Worm (Caenorhabditis elegans): ENCODE measurements around the gene C08B6.10.

C08B6.10 gene

DNA sequence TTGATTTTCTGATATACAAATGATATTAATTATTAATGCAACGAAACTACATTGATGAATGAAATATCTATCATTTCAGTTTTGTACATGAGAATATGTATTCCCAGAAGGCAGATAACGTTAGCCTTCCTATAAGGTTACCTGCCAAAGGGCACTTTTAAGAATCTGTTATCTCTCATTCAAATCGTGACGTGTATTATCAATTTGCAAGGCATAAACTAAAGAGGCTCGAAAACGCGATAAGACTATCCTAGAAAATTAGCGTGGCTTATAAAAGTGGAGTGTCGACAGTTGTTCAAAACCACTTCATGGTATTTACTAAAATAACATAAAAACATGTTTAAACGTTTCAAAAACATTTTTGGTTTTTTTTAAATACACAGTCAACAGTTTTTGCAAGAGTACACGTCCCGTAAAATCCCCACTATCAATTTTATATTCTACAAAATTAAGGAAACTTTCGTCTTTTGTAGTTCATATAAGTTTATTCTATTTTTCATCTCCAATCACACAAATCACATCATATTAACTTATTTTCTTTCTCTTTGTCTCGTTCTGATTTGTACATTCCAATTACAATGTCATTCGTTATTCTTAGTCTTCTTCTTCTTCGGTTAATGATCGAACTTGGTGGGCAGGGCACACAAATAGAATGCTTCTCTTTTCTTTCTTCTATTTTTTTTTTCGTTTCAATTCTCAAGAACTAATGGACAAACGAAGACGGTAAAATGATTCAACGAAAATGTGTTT is at the start of gene C08B6.10:
Gene C08B6.10, plus strand, starts transcription at position 700 of the 750 bp plus-strand sequence.
- TF ChIP-seq elt-3 (tag; optimal IDR thresholded peaks at IDR 0.05) (peak in 1 of 6 experiments; percentile 23), egl-27 (tag; optimal IDR thresholded peaks at IDR 0.05) (no peak), elt-2 (tag; optimal IDR thresholded peaks at IDR 0.05) (peak; percentile 34), blmp-1 (tag; optimal IDR thresholded peaks at IDR 0.05) (peak; percentile 19), hlh-17 (GFP tag; optimal IDR thresholded peaks at IDR 0.05; ENCODE audit: borderline replicate concordance) (no peak)

- no peak for TF ChIP-seq alr-1 (tag; optimal IDR thresholded peaks at IDR 0.05; ENCODE audit: borderline replicate concordance)
- TF ChIP-seq aly-2 (tag; optimal IDR thresholded peaks at IDR 0.05): no peak
- no peak for TF ChIP-seq xbp-1 (tag; optimal IDR thresholded peaks at IDR 0.05)
- TF ChIP-seq ceh-88 (GFP tag; IDR thresholded peaks at IDR 0.05): no peak
- no peak for TF ChIP-seq aha-1 (tag; optimal IDR thresholded peaks at IDR 0.05)
- no peak for TF ChIP-seq lsy-2 (tag; optimal IDR thresholded peaks at IDR 0.05)
- TF ChIP-seq pqm-1 (tag; optimal IDR thresholded peaks at IDR 0.05): no peak
- TF ChIP-seq unc-86 (tag; optimal IDR thresholded peaks at IDR 0.05): no peak
- no peak for TF ChIP-seq ceh-82 (tag; optimal IDR thresholded peaks at IDR 0.05)
- no peak for TF ChIP-seq sup-37 (GFP tag; optimal IDR thresholded peaks at IDR 0.05)
- no peak for TF ChIP-seq lin-15B (tag; optimal IDR thresholded peaks at IDR 0.05)
- no peak for TF ChIP-seq sox-4 (tag; optimal IDR thresholded peaks at IDR 0.05)
- no peak for TF ChIP-seq hpl-2 (GFP tag; optimal IDR thresholded peaks at IDR 0.05)
- TF ChIP-seq C04F5.9 (tag; optimal IDR thresholded peaks at IDR 0.05): no peak
- TF ChIP-seq C16A3.4 (tag; optimal IDR thresholded peaks at IDR 0.05): no peak
- TF ChIP-seq ceh-63 (GFP tag; optimal IDR thresholded peaks at IDR 0.05): no peak
- TF ChIP-seq pag-3 (tag; optimal IDR thresholded peaks at IDR 0.05; ENCODE audit: borderline replicate concordance, insufficient read depth): no peak
- TF ChIP-seq isw-1 (GFP tag; IDR thresholded peaks at IDR 0.05): no peak
- no peak for TF ChIP-seq hlh-4 (tag; optimal IDR thresholded peaks at IDR 0.05)
These were observed 47.1 kb upstream of the C08B6.10 start, which contains the start of gene R04B5.1 for ce11 chrV:10078244-10078643. Gene R04B5.1 (minus strand): TSS chrV:10078344.

DNA sequence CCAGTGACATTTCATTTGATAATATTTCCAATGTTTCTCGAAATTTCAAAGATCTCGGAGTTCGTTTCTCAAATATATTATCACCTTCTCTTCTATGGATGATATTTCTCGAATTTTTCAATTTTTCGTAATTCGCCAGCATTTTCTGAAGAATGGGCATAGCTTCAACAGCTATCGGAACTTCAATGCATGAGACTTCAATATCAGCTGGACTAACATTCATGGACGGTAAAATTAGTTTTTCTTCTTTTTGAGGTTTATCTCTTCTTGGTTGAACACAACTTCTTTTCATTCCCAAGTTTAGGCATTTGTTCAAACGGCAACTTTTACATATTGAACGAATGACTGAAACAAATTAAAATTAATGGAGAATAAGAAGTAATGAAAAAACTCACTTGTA is 44.4 kb upstream of the C08B6.10 start:
- TF ChIP-seq C34B4.2 (tag; optimal IDR thresholded peaks at IDR 0.05) (no peak), mab-9 (GFP tag; IDR thresholded peaks at IDR 0.05) (no peak)

DNA sequence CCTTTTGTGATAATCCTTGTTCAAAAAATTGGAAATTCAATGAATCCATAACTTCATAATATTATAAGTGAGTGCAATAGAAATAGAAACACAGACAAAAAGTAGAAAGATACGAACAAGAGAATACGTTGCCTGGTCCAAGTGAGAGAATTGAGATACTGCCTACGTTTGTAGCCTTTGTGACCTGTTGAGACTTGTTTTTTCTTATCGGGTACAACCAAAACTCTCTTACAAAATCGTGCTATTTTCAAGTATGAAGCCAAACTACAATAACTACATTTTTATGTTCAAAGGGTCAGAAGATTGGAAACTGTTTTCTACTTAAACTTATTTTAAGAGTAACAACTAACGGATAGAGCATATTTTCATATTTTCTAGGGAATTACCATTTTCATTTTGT is 43.7 kb upstream of the C08B6.10 start, which contains the start of gene nhr-205:
Gene nhr-205, minus strand, starts transcription at position 141 of the 400 bp plus-strand sequence.
- peak; percentile 12 for TF ChIP-seq nhr-20 (tag; optimal IDR thresholded peaks at IDR 0.05)
- TF ChIP-seq vab-15 (tag; optimal IDR thresholded peaks at IDR 0.05): no peak
- TF ChIP-seq nhr-77 (tag; optimal IDR thresholded peaks at IDR 0.05): peak; percentile 12
- TF ChIP-seq ceh-88 (GFP tag; IDR thresholded peaks at IDR 0.05): no peak
- TF ChIP-seq swsn-7 (tag; optimal IDR thresholded peaks at IDR 0.05): no peak
- peak in 1 of 6 experiments; percentile 2 for TF ChIP-seq elt-3 (tag; optimal IDR thresholded peaks at IDR 0.05)
- no peak for TF ChIP-seq snpc-4 (tag; optimal IDR thresholded peaks at IDR 0.05)
- TF ChIP-seq ceh-82 (tag; optimal IDR thresholded peaks at IDR 0.05): no peak
- no peak for TF ChIP-seq lir-3 (tag; optimal IDR thresholded peaks at IDR 0.05; ENCODE audit: poor library complexity)
- TF ChIP-seq C16A3.4 (tag; optimal IDR thresholded peaks at IDR 0.05): no peak
- TF ChIP-seq efl-1 (optimal IDR thresholded peaks at IDR 0.05): no peak
- TF ChIP-seq efl-1 (GFP tag; optimal IDR thresholded peaks at IDR 0.05 in 1 of 2): peak in 1 of 2 experiments; percentile 51
- TF ChIP-seq ceh-8 (GFP tag; optimal IDR thresholded peaks at IDR 0.05): no peak

Measured in whole organism, L1 larva.